Worm (Caenorhabditis elegans) whole organism, mixed stage, embryonic: Measurements from ENCODE around the gene ift-139.

Experiments
- M03D4.4 ChIP-seq: sonication (generic microtip); optimal IDR thresholded peaks from 2 replicates; lab custom pipeline; 2017; ENCODE audit warnings: mild to moderate bottlenecking, missing genetic modification characterization, missing compliant biosample characterization
- bed-3 ChIP-seq: fragments of 200-800 bp; sonication (Bioruptor generic); optimal IDR thresholded peaks from 3 replicates; lab custom pipeline; 2018; ENCODE audit warnings: mild to moderate bottlenecking, missing genetic modification characterization, moderate library complexity, missing compliant biosample characterization
- blmp-1 ChIP-seq: fragments of 150-350 bp; optimal IDR thresholded peaks from 2 replicates; lab custom pipeline; 2014; ENCODE audit warnings: missing biosample characterization, missing genetic modification characterization
- ceh-39 ChIP-seq: fragments of 150-350 bp; optimal IDR thresholded peaks from 2 replicates; lab custom pipeline; 2014; ENCODE audit warnings: missing biosample characterization, missing genetic modification characterization
- ceh-43 ChIP-seq: fragments of 200-800 bp; sonication (Bioruptor generic); optimal IDR thresholded peaks from 2 replicates; lab custom pipeline; 2018; ENCODE audit warnings: mild to moderate bottlenecking, missing genetic modification characterization, moderate library complexity, missing compliant biosample characterization
- ceh-83 ChIP-seq: fragments of 200-800 bp; sonication (Bioruptor generic); optimal IDR thresholded peaks from 2 replicates; lab custom pipeline; 2018; ENCODE audit warnings: mild to moderate bottlenecking, missing genetic modification characterization, missing compliant biosample characterization
- ces-1 ChIP-seq: fragments of 150-350 bp; optimal IDR thresholded peaks from 2 replicates; lab custom pipeline; 2014; ENCODE audit warnings: missing biosample characterization, missing genetic modification reagents, missing genetic modification characterization
- cnd-1 ChIP-seq: fragments of 200-800 bp; sonication (Bioruptor generic); optimal IDR thresholded peaks from 2 replicates; lab custom pipeline; 2018; ENCODE audit warnings: mild to moderate bottlenecking, missing genetic modification characterization, missing compliant biosample characterization
- drap-1 ChIP-seq: fragments of 200-800 bp; sonication (Bioruptor generic); optimal IDR thresholded peaks from 3 replicates; lab custom pipeline; 2018; ENCODE audit warnings: mild to moderate bottlenecking, missing genetic modification characterization, missing compliant biosample characterization
- elt-1 ChIP-seq: sonication (generic microtip); optimal IDR thresholded peaks from 2 replicates; lab custom pipeline; 2017; ENCODE audit warnings: missing genetic modification characterization, mild to moderate bottlenecking, missing compliant biosample characterization, antibody characterized with exemption, moderate library complexity, borderline replicate concordance; ENCODE audit not compliant: insufficient read depth
- flh-1 ChIP-seq: fragments of 200-800 bp; sonication (Bioruptor generic); optimal IDR thresholded peaks from 2 replicates; lab custom pipeline; 2018; ENCODE audit warnings: mild to moderate bottlenecking, missing genetic modification characterization, moderate library complexity, missing compliant biosample characterization
- ham-2 ChIP-seq: fragments of 200-800 bp; sonication (Bioruptor generic); optimal IDR thresholded peaks from 2 replicates; lab custom pipeline; 2018; ENCODE audit warnings: mild to moderate bottlenecking, missing genetic modification characterization, missing compliant biosample characterization
- hlh-1 ChIP-seq: fragments of 150-350 bp; optimal IDR thresholded peaks from 2 replicates; lab custom pipeline; 2014; ENCODE audit warnings: missing biosample characterization, missing genetic modification reagents, missing genetic modification characterization
- lin-13 ChIP-seq: fragments of 150-350 bp; optimal IDR thresholded peaks from 2 replicates; lab custom pipeline; 2014; ENCODE audit warnings: missing biosample characterization, missing genetic modification characterization
- lin-32 ChIP-seq: fragments of 200-800 bp; sonication (Bioruptor generic); optimal IDR thresholded peaks from 2 replicates; lab custom pipeline; 2018; ENCODE audit warnings: mild to moderate bottlenecking, missing genetic modification characterization, missing compliant biosample characterization
- lsy-2 ChIP-seq: fragments of 150-350 bp; optimal IDR thresholded peaks from 2 replicates; lab custom pipeline; 2014; ENCODE audit warnings: missing biosample characterization, missing genetic modification characterization
- mep-1 ChIP-seq: fragments of 150-350 bp; optimal IDR thresholded peaks from 2 replicates; lab custom pipeline; 2017; ENCODE audit warnings: missing biosample characterization, missing genetic modification reagents, missing genetic modification characterization, inconsistent platforms
- mls-2 ChIP-seq: sonication (generic microtip); optimal IDR thresholded peaks from 2 replicates; lab custom pipeline; 2016; ENCODE audit warnings: mild to moderate bottlenecking, missing genetic modification characterization, moderate library complexity, missing compliant biosample characterization
- nhr-12 ChIP-seq: fragments of 150-350 bp; optimal IDR thresholded peaks from 2 replicates; lab custom pipeline; 2014; ENCODE audit warnings: missing biosample characterization, missing genetic modification characterization
- nhr-2 ChIP-seq: fragments of 150-350 bp; optimal IDR thresholded peaks from 2 replicates; lab custom pipeline; 2014; ENCODE audit warnings: missing biosample characterization, missing genetic modification characterization
- nhr-28 ChIP-seq: fragments of 150-350 bp; optimal IDR thresholded peaks from 2 replicates; lab custom pipeline; 2014; ENCODE audit warnings: missing biosample characterization, missing genetic modification characterization
- nhr-76 ChIP-seq: sonication (generic microtip); optimal IDR thresholded peaks from 2 replicates; lab custom pipeline; 2017; ENCODE audit warnings: missing biosample characterization, missing genetic modification characterization
- pha-4 ChIP-seq: fragments of 150-350 bp; optimal IDR thresholded peaks from 2 replicates; lab custom pipeline; 2018; ENCODE audit warnings: missing biosample characterization, missing genetic modification reagents, missing genetic modification characterization
- sem-2 ChIP-seq: fragments of 200-800 bp; sonication (Bioruptor generic); optimal IDR thresholded peaks from 2 replicates; lab custom pipeline; 2018; ENCODE audit warnings: mild to moderate bottlenecking, missing genetic modification characterization, missing compliant biosample characterization
- snpc-4 ChIP-seq: fragments of 150-350 bp; optimal IDR thresholded peaks from 2 replicates; lab custom pipeline; 2014; ENCODE audit warnings: missing biosample characterization, missing genetic modification characterization
- sptf-1 ChIP-seq: sonication (generic microtip); optimal IDR thresholded peaks from 2 replicates; lab custom pipeline; 2017; ENCODE audit warnings: mild to moderate bottlenecking, missing genetic modification characterization, moderate library complexity, missing compliant biosample characterization
- tbx-8 ChIP-seq: fragments of 200-800 bp; sonication (Bioruptor generic); optimal IDR thresholded peaks from 2 replicates; lab custom pipeline; 2018; ENCODE audit warnings: mild to moderate bottlenecking, missing genetic modification characterization, moderate library complexity, missing compliant biosample characterization
- unc-39 ChIP-seq: fragments of 150-350 bp; optimal IDR thresholded peaks from 2 replicates; lab custom pipeline; 2014; ENCODE audit warnings: missing biosample characterization, missing genetic modification characterization
- unc-62 ChIP-seq: fragments of 150-350 bp; optimal IDR thresholded peaks from 2 replicates; lab custom pipeline; 2014; ENCODE audit warnings: missing biosample characterization, missing genetic modification reagents, missing genetic modification characterization
- zip-8 ChIP-seq: fragments of 150-350 bp; optimal IDR thresholded peaks from 2 replicates; lab custom pipeline; 2014; ENCODE audit warnings: missing biosample characterization, missing genetic modification characterization

The ift-139 gene

DNA sequence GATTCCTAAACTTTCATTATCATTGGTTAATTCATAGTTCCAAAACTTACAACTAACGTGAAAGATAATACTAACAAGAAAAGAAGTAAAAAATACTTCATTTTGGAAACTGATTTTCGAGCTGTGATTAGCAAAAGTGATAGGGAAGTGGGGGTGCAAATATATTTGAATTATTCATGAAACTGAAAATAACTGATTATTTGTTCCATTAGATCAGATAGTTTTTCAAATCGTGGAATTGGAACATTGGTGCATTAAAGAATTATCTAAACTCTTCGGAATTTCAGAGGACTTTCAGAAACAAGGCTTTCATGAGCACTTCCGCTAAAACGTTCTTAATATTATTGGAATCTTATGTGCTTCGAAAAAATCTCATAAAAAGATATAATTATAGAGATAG, 16.4 kb upstream of the ift-139 start, which contains the start of gene F40H6.5:
F40H6.5 (minus strand) TSS at position 101 of the 400 bp plus-strand sequence.
- no peak for TF ChIP-seq tbx-8 (GFP tag; lab: Kevin White, UChicago)
- no peak for TF ChIP-seq ceh-39 (tag; lab: Kevin White, UChicago)
- TF ChIP-seq ham-2 (GFP tag; lab: Kevin White, UChicago): no peak
- TF ChIP-seq mep-1 (tag; lab: Kevin White, UChicago): no peak
- no peak for TF ChIP-seq unc-62 (GFP tag; lab: Kevin White, UChicago)
- no peak for TF ChIP-seq lin-13 (tag; lab: Kevin White, UChicago)
- TF ChIP-seq pha-4: no peak
- TF ChIP-seq mls-2 (tag; lab: Kevin White, UChicago): no peak
- TF ChIP-seq blmp-1 (tag; lab: Kevin White, UChicago): no peak
- no peak for TF ChIP-seq cnd-1 (tag; lab: Kevin White, UChicago)
- no peak for TF ChIP-seq ces-1
- TF ChIP-seq hlh-1: no peak

DNA sequence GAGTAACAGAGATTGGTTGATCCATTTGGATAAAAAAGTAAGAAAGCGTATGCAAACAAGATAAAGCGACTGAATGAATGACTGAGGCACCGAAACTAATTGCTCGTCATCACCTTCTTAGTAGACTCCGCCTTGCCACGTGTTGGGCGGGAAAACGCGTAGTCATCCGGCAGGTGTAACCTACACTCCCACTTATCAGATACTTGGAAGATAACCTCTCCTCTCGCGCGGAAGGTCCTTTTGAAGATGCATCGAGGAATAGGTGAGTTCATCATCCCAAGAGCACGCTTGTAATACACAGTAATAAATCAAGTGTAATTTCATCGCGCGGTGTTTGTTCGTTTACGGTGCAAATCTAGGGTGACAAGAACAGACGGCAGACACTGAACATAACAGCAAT, 7.6 kb upstream of the ift-139 start, which contains the start of gene tbx-11:
tbx-11 (minus strand) TSS at position 101 of the 400 bp plus-strand sequence.
- TF ChIP-seq nhr-2 (tag; lab: Kevin White, UChicago): peak; percentile 29
- no peak for TF ChIP-seq mls-2 (tag; lab: Kevin White, UChicago)
- TF ChIP-seq, all 35 proteins: peak for 1

DNA sequence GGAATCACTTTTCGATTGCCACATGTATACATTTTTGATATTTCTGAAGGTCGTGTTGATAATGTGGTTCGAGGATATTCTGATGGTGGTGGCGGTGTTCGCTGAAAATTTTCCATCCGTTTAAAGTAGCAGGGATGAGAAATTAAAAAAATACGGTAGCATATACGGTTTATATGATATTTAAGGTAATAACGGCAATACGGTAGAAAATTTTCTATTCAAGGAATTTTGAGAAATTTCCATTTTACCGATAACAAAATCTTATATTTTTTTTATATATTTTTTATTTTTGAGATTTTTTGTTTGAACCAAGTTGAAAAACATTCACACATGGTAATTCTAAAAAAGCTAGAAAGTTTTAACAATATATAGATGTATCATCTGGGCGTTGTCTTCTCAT, 8.8 kb downstream of the ift-139 start, which contains the start of gene ZK328.6:
ZK328.6 (minus strand) TSS at position 101 of the 400 bp plus-strand sequence.
- TF ChIP-seq drap-1 (no peak), nhr-12 (tag; lab: Kevin White, UChicago) (no peak), ceh-43 (GFP tag; lab: Kevin White, UChicago) (no peak), lin-32 (no peak), lsy-2 (tag; lab: Kevin White, UChicago) (no peak), unc-39 (tag; lab: Kevin White, UChicago) (no peak), tbx-8 (GFP tag; lab: Kevin White, UChicago) (no peak), elt-1 (tag; lab: Kevin White, UChicago) (no peak), snpc-4 (tag; lab: Kevin White, UChicago) (no peak), M03D4.4 (tag; lab: Kevin White, UChicago) (no peak), pha-4 (no peak), mls-2 (tag; lab: Kevin White, UChicago) (no peak), cnd-1 (tag; lab: Kevin White, UChicago) (no peak), bed-3 (GFP tag; lab: Kevin White, UChicago) (no peak), zip-8 (tag; lab: Kevin White, UChicago) (no peak), ham-2 (GFP tag; lab: Kevin White, UChicago) (no peak), lin-13 (tag; lab: Kevin White, UChicago) (no peak), unc-62 (GFP tag; lab: Kevin White, UChicago) (no peak), blmp-1 (tag; lab: Kevin White, UChicago) (no peak), ces-1 (no peak)

DNA sequence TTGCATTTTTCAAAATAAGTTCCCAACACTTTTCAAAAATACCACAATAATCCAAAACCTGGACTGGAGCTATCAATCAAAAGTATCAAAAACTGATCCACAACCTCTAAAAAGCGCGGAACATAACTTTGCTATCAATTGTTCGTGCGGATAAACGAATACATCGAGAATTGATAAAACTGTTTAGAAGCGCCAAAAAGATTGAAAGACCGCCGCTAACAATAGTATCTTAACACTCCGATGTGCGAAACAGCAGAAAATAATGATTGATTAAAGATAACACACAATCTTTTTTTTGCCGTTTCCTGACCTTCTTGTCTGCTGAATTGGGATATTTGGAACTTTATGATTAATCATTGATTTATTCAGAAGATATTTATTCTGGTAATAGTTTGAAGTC, 10.8 kb downstream of the ift-139 start, which contains the start of gene tbx-7:
tbx-7 (minus strand) TSS at position 101 of the 400 bp plus-strand sequence.
- no peak for TF ChIP-seq elt-1 (tag; lab: Kevin White, UChicago)
- TF ChIP-seq ham-2 (GFP tag; lab: Kevin White, UChicago): no peak
- TF ChIP-seq ces-1: no peak
- no peak for TF ChIP-seq flh-1 (GFP tag; lab: Kevin White, UChicago)
- no peak for TF ChIP-seq nhr-76 (tag; lab: Kevin White, UChicago)
- no peak for TF ChIP-seq cnd-1 (tag; lab: Kevin White, UChicago)
- no peak for TF ChIP-seq lsy-2 (tag; lab: Kevin White, UChicago)
- TF ChIP-seq lin-13 (tag; lab: Kevin White, UChicago): no peak
- no peak for TF ChIP-seq drap-1
- no peak for TF ChIP-seq nhr-28
- TF ChIP-seq sptf-1: no peak
- TF ChIP-seq ceh-83 (GFP tag; lab: Kevin White, UChicago): no peak

DNA sequence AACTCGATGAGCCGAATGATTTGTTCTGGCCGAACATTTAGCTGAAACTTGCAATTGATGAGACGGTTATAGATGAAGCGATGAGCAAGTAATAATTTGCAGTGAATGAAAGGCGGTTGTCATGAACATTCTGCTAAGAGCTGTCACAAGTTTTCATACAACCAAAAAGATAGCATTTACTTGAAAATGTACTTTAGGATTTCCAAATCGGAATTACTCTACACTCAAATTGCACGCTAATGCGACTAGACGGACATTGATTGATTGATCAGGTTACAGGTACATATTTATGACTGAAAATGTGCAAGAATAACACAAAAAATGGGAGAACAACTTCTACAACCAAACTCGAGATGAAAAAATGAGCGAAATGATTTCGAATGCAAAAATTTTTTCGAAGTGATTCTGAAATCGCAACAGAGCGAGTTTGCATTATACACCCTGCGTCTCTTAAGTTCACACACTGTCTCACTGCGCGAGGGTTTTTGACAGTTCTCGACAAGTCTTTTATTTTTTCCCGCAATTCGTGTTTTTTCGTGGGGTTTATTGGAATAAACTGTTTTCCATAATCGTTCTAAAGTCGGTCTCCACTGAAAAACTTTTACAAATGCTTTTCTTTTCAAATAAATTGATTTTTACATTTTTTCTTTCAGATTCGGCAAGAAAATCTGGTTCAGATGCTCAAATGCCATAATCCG, 19.6 kb downstream of the ift-139 start, which contains the start of the genes npp-10 and cyk-3:
npp-10 (minus strand) TSS at position 51 of the 698 bp plus-strand sequence.
cyk-3 (plus strand) TSS at position 648 of the 698 bp plus-strand sequence.
- TF ChIP-seq unc-62 (GFP tag; lab: Kevin White, UChicago): no peak
- no peak for TF ChIP-seq bed-3 (GFP tag; lab: Kevin White, UChicago)
- TF ChIP-seq nhr-2 (tag; lab: Kevin White, UChicago): peak; percentile 70
- TF ChIP-seq lsy-2 (tag; lab: Kevin White, UChicago): no peak
- TF ChIP-seq flh-1 (GFP tag; lab: Kevin White, UChicago): no peak
- no peak for TF ChIP-seq nhr-76 (tag; lab: Kevin White, UChicago)
- peak; percentile 72 for TF ChIP-seq mep-1 (tag; lab: Kevin White, UChicago)
- no peak for TF ChIP-seq lin-32
- TF ChIP-seq sem-2 (GFP tag; lab: Kevin White, UChicago): no peak
- TF ChIP-seq ceh-43 (GFP tag; lab: Kevin White, UChicago): no peak
- no peak for TF ChIP-seq elt-1 (tag; lab: Kevin White, UChicago)
- TF ChIP-seq blmp-1 (tag; lab: Kevin White, UChicago): no peak
- TF ChIP-seq sptf-1: no peak
